Fruit fly (Drosophila melanogaster) whole organism, adult: ENCODE measurements around the gene CG17260.

Experiments
- CG1620 ChIP-seq: fragments of 200-800 bp; sonication (Bioruptor generic); optimal IDR thresholded peaks from 2 replicates; lab custom pipeline; 2016; ENCODE audit warnings: missing biosample characterization, missing genetic modification characterization
- CG7101 ChIP-seq: fragments of 200-800 bp; sonication (Bioruptor generic); optimal IDR thresholded peaks from 2 replicates; lab custom pipeline; 2018; ENCODE audit warnings: missing biosample characterization, mild to moderate bottlenecking, missing genetic modification characterization, moderate library complexity
- cic ChIP-seq: fragments of 200-800 bp; sonication (Bioruptor generic); optimal IDR thresholded peaks from 2 replicates; lab custom pipeline; 2017; ENCODE audit warnings: missing biosample characterization, mild to moderate bottlenecking, missing genetic modification characterization, moderate library complexity

- TF ChIP-seq cic (no peak), CG1620 (GFP tag; lab: Kevin White, UChicago) (no peak), CG7101 (tag; lab: Kevin White, UChicago) (no peak)
Measured at dm6 chr2L:3055710-3056447, 18.8 kb downstream of the CG17260 start.
